Fruit fly (Drosophila melanogaster): ENCODE measurements around the gene kar.

kar gene

DNA sequence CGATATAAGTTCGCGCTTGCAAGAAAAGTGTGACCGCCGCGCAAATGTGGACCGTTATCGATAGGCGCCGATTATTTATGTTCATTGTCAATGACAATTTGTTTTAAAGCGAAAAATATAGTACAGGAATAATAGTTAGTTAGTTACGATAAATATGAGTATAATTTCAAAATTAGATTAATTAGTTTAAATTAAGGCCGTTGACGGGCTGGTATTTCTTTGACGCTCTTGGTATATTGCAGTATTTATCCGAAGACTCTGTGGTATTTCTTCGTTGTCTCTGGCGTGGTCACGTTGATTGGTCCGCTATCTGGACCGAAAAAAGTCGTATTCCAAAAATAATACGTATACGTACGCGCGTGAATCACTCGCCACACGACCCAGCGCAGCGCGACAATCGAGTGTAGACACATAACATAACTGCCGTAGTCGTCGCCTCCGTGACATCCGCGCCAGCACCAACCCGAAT lies 8.4 kb upstream of the kar start (continued):
- TF ChIP-seq BtbVII (GFP tag; optimal IDR thresholded peaks at IDR 0.05) (peak; percentile 16), CG5953 (GFP tag; IDR thresholded peaks at IDR 0.05) (no peak), lab (GFP tag; optimal IDR thresholded peaks at IDR 0.05) (no peak), HHEX (GFP tag; optimal IDR thresholded peaks at IDR 0.05) (no peak), Six4 (GFP tag; optimal IDR thresholded peaks at IDR 0.05) (no peak), CG10366 (GFP tag; IDR thresholded peaks at IDR 0.05) (no peak), klu (GFP tag; IDR thresholded peaks at IDR 0.05) (no peak), BEAF-32 (GFP tag; optimal IDR thresholded peaks at IDR 0.05) (peak; percentile 78), tin (GFP tag; optimal IDR thresholded peaks at IDR 0.05) (no peak), CG8478 (optimal IDR thresholded peaks at IDR 0.05) (no peak), gce (GFP tag; IDR thresholded peaks at IDR 0.05) (no peak), trh (GFP tag; optimal IDR thresholded peaks at IDR 0.05) (no peak), knrl (GFP tag; IDR thresholded peaks at IDR 0.05; ENCODE audit: partially characterized antibody) (peak; percentile 60), Deaf1 (tag; optimal IDR thresholded peaks at IDR 0.05) (no peak), Myb (GFP tag; optimal IDR thresholded peaks at IDR 0.05) (peak; percentile 47), CG6683 (GFP tag; optimal IDR thresholded peaks at IDR 0.05) (no peak), her (GFP tag; optimal IDR thresholded peaks at IDR 0.05) (no peak), Sry-δ (GFP tag; optimal IDR thresholded peaks at IDR 0.05) (peak; percentile 57), Camta (GFP tag; optimal IDR thresholded peaks at IDR 0.05) (no peak), repo (GFP tag; optimal IDR thresholded peaks at IDR 0.05) (no peak), Taf1 (GFP tag; IDR thresholded peaks at IDR 0.05) (no peak), CG17912 (GFP tag; optimal IDR thresholded peaks at IDR 0.05) (no peak), ase (GFP tag; IDR thresholded peaks at IDR 0.05) (no peak), CG3726 (GFP tag; IDR thresholded peaks at IDR 0.05) (no peak), CG10147 (GFP tag; optimal IDR thresholded peaks at IDR 0.05) (peak; percentile 21), mam (GFP tag; optimal IDR thresholded peaks at IDR 0.05) (no peak), MESR4 (GFP tag; optimal IDR thresholded peaks at IDR 0.05) (peak; percentile 94), GATAe (GFP tag; conservative IDR thresholded peaks at IDR 0.05) (no peak), vnd (GFP tag; IDR thresholded peaks at IDR 0.05; ENCODE audit: partially characterized antibody) (peak; percentile 48; the same call in 1 of the 3 replicates), CG13424 (tag; optimal IDR thresholded peaks at IDR 0.05) (no peak), CG5180 (GFP tag; optimal IDR thresholded peaks at IDR 0.05) (no peak), Usf (GFP tag; optimal IDR thresholded peaks at IDR 0.05) (no peak), gfzf (GFP tag; optimal IDR thresholded peaks at IDR 0.05) (peak; percentile 86), sob (GFP tag; IDR thresholded peaks at IDR 0.05) (0 out of 2 replicates have a peak, but pooled peaks have one; percentile 9), CG7556 (GFP tag; optimal IDR thresholded peaks at IDR 0.05) (no peak), Dfd (GFP tag; optimal IDR thresholded peaks at IDR 0.05) (no peak), Rx (GFP tag; IDR thresholded peaks at IDR 0.05) (no peak), CG7271 (tag; optimal IDR thresholded peaks at IDR 0.05) (no peak), PHDP (tag; optimal IDR thresholded peaks at IDR 0.05) (peak; percentile 27), CG2120 (GFP tag; optimal IDR thresholded peaks at IDR 0.05) (no peak), nerfin-1 (tag; optimal IDR thresholded peaks at IDR 0.05) (no peak), CG15696 (tag; optimal IDR thresholded peaks at IDR 0.05) (no peak), CG42726 (GFP tag; IDR thresholded peaks at IDR 0.05; ENCODE audit: partially characterized antibody) (no peak; the same call in 1 of the 2 replicates), Fer3 (tag; optimal IDR thresholded peaks at IDR 0.05) (no peak), pzg (GFP tag; optimal IDR thresholded peaks at IDR 0.05) (peak; percentile 87), sqz (GFP tag; optimal IDR thresholded peaks at IDR 0.05) (no peak), Adf1 (GFP tag; IDR thresholded peaks at IDR 0.05) (no peak), CG7928 (GFP tag; optimal IDR thresholded peaks at IDR 0.05) (no peak), lola (GFP tag; optimal IDR thresholded peaks at IDR 0.05) (no peak), vvl (GFP tag; IDR thresholded peaks at IDR 0.05) (no peak), ranshi (GFP tag; IDR thresholded peaks at IDR 0.05) (no peak; the same call in 1 of the 2 replicates)
